Fruit fly (Drosophila melanogaster) whole organism, embryonic: Measurements from ENCODE around the gene CG43131.

Experiments used
- Ada2b ChIP-seq: fragments of 200-800 bp; sonication (Bioruptor generic); IDR thresholded peaks from 2 replicates; pipeline ENCODE4 v1.3.6; 2022; ENCODE audit warnings: missing biosample characterization, missing genetic modification characterization
- Adf1 ChIP-seq: fragments of 200-800 bp; sonication (Bioruptor generic); IDR thresholded peaks from 2 replicates; pipeline ENCODE4 v1.3.6; 2022; ENCODE audit warnings: missing biosample characterization, missing genetic modification characterization
- Bgb ChIP-seq: fragments of 200-800 bp; sonication (Bioruptor generic); IDR thresholded peaks from 2 replicates; pipeline ENCODE4 v1.3.6; 2022; ENCODE audit warnings: missing biosample characterization, missing genetic modification characterization; ENCODE audit not compliant: partially characterized antibody
- CG10147 ChIP-seq: fragments of 200-800 bp; sonication (Bioruptor generic); optimal IDR thresholded peaks from 2 replicates; lab custom pipeline; 2019; ENCODE audit warnings: missing biosample characterization, mild to moderate bottlenecking, missing genetic modification characterization, moderate library complexity
- CG10543 ChIP-seq: fragments of 200-800 bp; sonication (Bioruptor generic); optimal IDR thresholded peaks from 3 replicates; lab custom pipeline; 2017; ENCODE audit warnings: missing biosample characterization, mild to moderate bottlenecking, missing genetic modification characterization, moderate library complexity
- CG11560 ChIP-seq: fragments of 200-800 bp; sonication (Bioruptor generic); IDR thresholded peaks from 3 replicates; pipeline ENCODE4 v1.3.6; 2022; ENCODE audit warnings: missing biosample characterization, missing genetic modification characterization
- CG1233 ChIP-seq: fragments of 200-800 bp; sonication (Bioruptor generic); optimal IDR thresholded peaks from 4 replicates; lab custom pipeline; 2018; ENCODE audit warnings: missing biosample characterization, mild to moderate bottlenecking, missing genetic modification characterization
- CG12744 ChIP-seq: fragments of 200-800 bp; sonication (Bioruptor generic); optimal IDR thresholded peaks from 2 replicates; lab custom pipeline; 2016; ENCODE audit warnings: missing biosample characterization, missing genetic modification characterization
- CG12942 ChIP-seq: fragments of 200-800 bp; sonication (Bioruptor generic); optimal IDR thresholded peaks from 3 replicates; lab custom pipeline; 2016; ENCODE audit warnings: missing biosample characterization, missing genetic modification characterization
- CG13287 ChIP-seq: fragments of 200-800 bp; sonication (Bioruptor generic); IDR thresholded peaks from 2 replicates; pipeline ENCODE4 v1.3.6; 2022; ENCODE audit warnings: missing biosample characterization, missing genetic modification characterization; ENCODE audit not compliant: partially characterized antibody
- CG13296 ChIP-seq: fragments of 200-800 bp; sonication (Bioruptor generic); optimal IDR thresholded peaks from 3 replicates; lab custom pipeline; 2018; ENCODE audit warnings: missing biosample characterization, mild to moderate bottlenecking, missing genetic modification characterization
- CG14860 ChIP-seq: fragments of 200-800 bp; sonication (Bioruptor generic); IDR thresholded peaks from 3 replicates; pipeline ENCODE4 v1.3.6; 2022; ENCODE audit warnings: missing biosample characterization, missing genetic modification characterization; ENCODE audit not compliant: partially characterized antibody
- CG17186 ChIP-seq: fragments of 200-800 bp; sonication (Bioruptor generic); optimal IDR thresholded peaks from 3 replicates; lab custom pipeline; 2017; ENCODE audit warnings: missing biosample characterization, missing genetic modification reagents, missing genetic modification characterization
- CG17568 ChIP-seq: fragments of 200-800 bp; sonication (Bioruptor generic); optimal IDR thresholded peaks from 2 replicates; lab custom pipeline; 2018; ENCODE audit warnings: missing biosample characterization, mild to moderate bottlenecking, missing genetic modification characterization, moderate library complexity
- CG17912 ChIP-seq: fragments of 200-800 bp; sonication (Bioruptor generic); optimal IDR thresholded peaks from 2 replicates; lab custom pipeline; 2018; ENCODE audit warnings: missing biosample characterization, mild to moderate bottlenecking, missing genetic modification characterization
- CG18476 ChIP-seq: fragments of 200-800 bp; sonication (Bioruptor generic); optimal IDR thresholded peaks from 2 replicates; lab custom pipeline; 2016; ENCODE audit warnings: missing biosample characterization, mild to moderate bottlenecking, missing genetic modification characterization
- CG31441 ChIP-seq: fragments of 200-800 bp; sonication (Bioruptor generic); IDR thresholded peaks from 2 replicates; pipeline ENCODE4 v1.3.6; 2022; ENCODE audit warnings: missing biosample characterization, missing genetic modification characterization
- CG4617 ChIP-seq: fragments of 200-800 bp; sonication (Bioruptor generic); optimal IDR thresholded peaks from 3 replicates; lab custom pipeline; 2016; ENCODE audit warnings: missing biosample characterization, missing genetic modification characterization, borderline replicate concordance
- CG4707 ChIP-seq: fragments of 200-800 bp; sonication (Bioruptor generic); optimal IDR thresholded peaks from 2 replicates; lab custom pipeline; 2018; ENCODE audit warnings: missing biosample characterization, mild to moderate bottlenecking, missing genetic modification characterization, moderate library complexity
- CG7271 ChIP-seq: fragments of 200-800 bp; sonication (Bioruptor generic); optimal IDR thresholded peaks from 2 replicates; lab custom pipeline; 2018; ENCODE audit warnings: missing biosample characterization, mild to moderate bottlenecking, missing genetic modification characterization, moderate library complexity
- CG8478 ChIP-seq: fragments of >200 bp; optimal IDR thresholded peaks from 2 replicates; lab custom pipeline; 2018
- CG9932 ChIP-seq: fragments of 200-800 bp; sonication (Bioruptor generic); IDR thresholded peaks from 2 replicates; pipeline ENCODE4 v1.3.6; 2022; ENCODE audit warnings: missing biosample characterization, missing genetic modification characterization
- Dek ChIP-seq: fragments of 200-800 bp; sonication (Bioruptor generic); optimal IDR thresholded peaks from 3 replicates; lab custom pipeline; 2019; ENCODE audit warnings: missing biosample characterization, mild to moderate bottlenecking, missing genetic modification characterization, moderate library complexity
- GATAe ChIP-seq: fragments of 200-800 bp; sonication (Bioruptor generic); conservative IDR thresholded peaks from 2 replicates; pipeline ENCODE4 v1.3.6; 2022; ENCODE audit warnings: missing biosample characterization, missing genetic modification characterization
- HLH3B ChIP-seq: fragments of 200-800 bp; sonication (Bioruptor generic); IDR thresholded peaks from 2 replicates; pipeline ENCODE4 v1.3.6; 2022; ENCODE audit warnings: missing biosample characterization, missing genetic modification characterization
- HLH54F ChIP-seq: fragments of 200-800 bp; sonication (Bioruptor generic); optimal IDR thresholded peaks from 3 replicates; lab custom pipeline; 2016; ENCODE audit warnings: missing biosample characterization, missing genetic modification characterization
- HmgD ChIP-seq: fragments of 200-800 bp; sonication (Bioruptor generic); optimal IDR thresholded peaks from 3 replicates; lab custom pipeline; 2016; ENCODE audit warnings: missing biosample characterization, missing genetic modification characterization
- Hr51 ChIP-seq, 2 experiments: fragments of 200-800 bp; sonication (Bioruptor generic); optimal IDR thresholded peaks; 2 replicates in 1 of 2; 3 replicates in 1 of 2; lab custom pipeline; 2016 to 2018; ENCODE audit warnings: missing biosample characterization in 2 of 2, missing genetic modification characterization in 2 of 2, mild to moderate bottlenecking in 1 of 2, moderate library complexity in 1 of 2
- Jarid2 ChIP-seq: fragments of 200-800 bp; sonication (Bioruptor generic); optimal IDR thresholded peaks from 3 replicates; lab custom pipeline; 2017; ENCODE audit warnings: mild to moderate bottlenecking, missing biosample characterization, missing genetic modification reagents, missing genetic modification characterization
- Lpt ChIP-seq: fragments of >200 bp; optimal IDR thresholded peaks from 2 replicates; lab custom pipeline; 2018; ENCODE audit warnings: missing biosample characterization, missing genetic modification characterization
- NC2α ChIP-seq: fragments of 200-800 bp; sonication (Bioruptor generic); optimal IDR thresholded peaks from 2 replicates; lab custom pipeline; 2016; ENCODE audit warnings: missing biosample characterization, missing genetic modification characterization
- Nf-YA ChIP-seq: fragments of 200-800 bp; sonication (Bioruptor generic); IDR thresholded peaks from 2 replicates; pipeline ENCODE4 v1.3.6; 2022; ENCODE audit warnings: missing biosample characterization, missing genetic modification characterization
- Nf-YB ChIP-seq: fragments of 200-800 bp; sonication (Bioruptor generic); optimal IDR thresholded peaks from 3 replicates; lab custom pipeline; 2019; ENCODE audit warnings: missing biosample characterization, mild to moderate bottlenecking, missing genetic modification characterization, moderate library complexity
- Nf-YC ChIP-seq: fragments of 200-800 bp; optimal IDR thresholded peaks from 3 replicates; lab custom pipeline; 2019; ENCODE audit warnings: missing biosample characterization, mild to moderate bottlenecking, missing genetic modification characterization, moderate library complexity
- Oaz ChIP-seq: fragments of 200-800 bp; sonication (Bioruptor generic); IDR thresholded peaks from 2 replicates; pipeline ENCODE4 v1.3.6; 2022; ENCODE audit warnings: missing biosample characterization, missing genetic modification characterization
- Taf1 ChIP-seq: fragments of 200-800 bp; sonication (Bioruptor generic); IDR thresholded peaks from 2 replicates; pipeline ENCODE4 v1.3.6; 2022; ENCODE audit warnings: missing biosample characterization, missing genetic modification characterization
- ash1 ChIP-seq: fragments of 200-800 bp; sonication (Bioruptor generic); optimal IDR thresholded peaks from 2 replicates; lab custom pipeline; 2018; ENCODE audit warnings: missing biosample characterization, mild to moderate bottlenecking, missing genetic modification characterization
- bcd ChIP-seq: fragments of 200-800 bp; sonication (Bioruptor generic); optimal IDR thresholded peaks from 2 replicates; lab custom pipeline; 2017; ENCODE audit warnings: missing biosample characterization, mild to moderate bottlenecking, missing genetic modification characterization
- corto ChIP-seq: fragments of 200-800 bp; sonication (Bioruptor generic); optimal IDR thresholded peaks from 2 replicates; lab custom pipeline; 2016; ENCODE audit warnings: missing biosample characterization, mild to moderate bottlenecking, missing genetic modification characterization, moderate library complexity
- crol ChIP-seq: fragments of 200-800 bp; sonication (Bioruptor generic); IDR thresholded peaks from 2 replicates; pipeline ENCODE4 v1.3.6; 2022; ENCODE audit warnings: missing biosample characterization, missing genetic modification characterization
- da ChIP-seq: fragments of 200-800 bp; sonication (Bioruptor generic); optimal IDR thresholded peaks from 2 replicates; lab custom pipeline; 2016; ENCODE audit warnings: missing biosample characterization, missing genetic modification characterization
- danr ChIP-seq: fragments of 200-800 bp; sonication (Bioruptor generic); IDR thresholded peaks from 2 replicates; pipeline ENCODE4 v1.3.6; 2022; ENCODE audit warnings: missing biosample characterization, missing genetic modification characterization
- dati ChIP-seq: fragments of 200-800 bp; sonication (Bioruptor generic); IDR thresholded peaks from 2 replicates; pipeline ENCODE4 v1.3.6; 2022; ENCODE audit warnings: missing biosample characterization, missing genetic modification characterization
- disco-r ChIP-seq: fragments of 200-800 bp; sonication (Bioruptor generic); optimal IDR thresholded peaks from 2 replicates; lab custom pipeline; 2016; ENCODE audit warnings: missing biosample characterization, missing genetic modification characterization
- eve ChIP-seq, 2 experiments: fragments of >200 bp; optimal IDR thresholded peaks; 2 replicates each; lab custom pipeline; 2017; ENCODE audit warnings: missing biosample characterization in 2 of 2, missing genetic modification characterization in 2 of 2
- gro ChIP-seq: fragments of 200-800 bp; sonication (Bioruptor generic); optimal IDR thresholded peaks from 2 replicates; lab custom pipeline; 2016; ENCODE audit warnings: missing biosample characterization, missing genetic modification characterization
- hbn ChIP-seq: fragments of 200-800 bp; sonication (Bioruptor generic); IDR thresholded peaks from 2 replicates; pipeline ENCODE4 v1.3.6; 2022; ENCODE audit warnings: missing biosample characterization, missing genetic modification characterization; ENCODE audit not compliant: partially characterized antibody
- otp ChIP-seq: fragments of 200-800 bp; sonication (Bioruptor generic); IDR thresholded peaks from 3 replicates; pipeline ENCODE4, ENCODE4 v1.3.6; 2022; ENCODE audit warnings: missing biosample characterization, missing genetic modification characterization
- repo ChIP-seq: fragments of 200-800 bp; sonication (Bioruptor generic); optimal IDR thresholded peaks from 2 replicates; lab custom pipeline; 2016; ENCODE audit warnings: missing biosample characterization, missing genetic modification characterization
- twi ChIP-seq: fragments of 200-800 bp; optimal IDR thresholded peaks from 2 replicates; lab custom pipeline; 2019; ENCODE audit warnings: missing biosample characterization, mild to moderate bottlenecking, missing genetic modification characterization, moderate library complexity
- wor ChIP-seq: fragments of 200-800 bp; sonication (Bioruptor generic); IDR thresholded peaks from 2 replicates; pipeline ENCODE4 v1.3.6; 2022; ENCODE audit warnings: missing biosample characterization, missing genetic modification characterization

Gene CG43131

DNA sequence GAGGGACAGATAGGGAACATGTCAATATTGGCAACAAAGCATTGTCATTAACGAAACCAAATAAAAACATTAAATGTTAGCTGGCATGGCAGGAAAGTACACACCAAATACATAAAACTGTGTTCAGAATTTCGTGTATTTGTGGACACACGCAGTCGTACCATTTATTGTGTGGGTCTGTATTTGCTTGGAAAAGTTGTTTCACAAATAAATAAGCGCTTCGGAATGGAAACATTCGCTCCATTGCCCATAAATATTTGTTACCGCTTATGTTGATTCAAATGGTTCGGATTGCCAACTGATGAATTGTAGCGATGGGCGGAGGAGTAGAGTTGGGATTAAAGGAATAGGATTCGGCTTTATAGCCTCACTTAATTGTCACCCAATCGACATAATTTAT, 944 bp downstream of the CG43131 start (continued):
- TF ChIP-seq Adf1 (no peak), CG10543 (GFP tag; lab: Kevin White, UChicago) (peak; percentile 93), Bgb (GFP tag; lab: Robert Waterston, UW) (no peak), CG17186 (GFP tag; lab: Kevin White, UChicago) (peak; percentile 83), CG18476 (GFP tag; lab: Kevin White, UChicago) (peak; percentile 72), HLH3B (peak; percentile 65; the same call in 1 of the 2 replicates), CG14860 (GFP tag; lab: Robert Waterston, UW) (no peak), corto (GFP tag; lab: Kevin White, UChicago) (no peak), CG31441 (GFP tag; lab: Robert Waterston, UW) (peak; percentile 85), bcd (GFP tag; lab: Kevin White, UChicago) (peak; percentile 81), gro (GFP tag; lab: Kevin White, UChicago) (peak; percentile 92), twi (tag; lab: Kevin White, UChicago) (peak; percentile 81), HmgD (peak; percentile 20), CG13287 (GFP tag; lab: Robert Waterston, UW) (no peak), CG13296 (peak; percentile 84), CG12744 (GFP tag; lab: Kevin White, UChicago) (peak; percentile 89), CG4617 (GFP tag; lab: Kevin White, UChicago) (peak; percentile 41), CG9932 (GFP tag; lab: Robert Waterston, UW) (no peak; the same call in 1 of the 2 replicates), otp (GFP tag; lab: Robert Waterston, UW) (peak; percentile 87), repo (peak; percentile 72), NC2α (GFP tag; lab: Kevin White, UChicago) (peak; percentile 85), Nf-YB (peak; percentile 79), CG8478 (lab: Kevin White, UChicago) (no peak), Nf-YC (tag; lab: Kevin White, UChicago) (peak; percentile 32), Taf1 (no peak), CG17568 (GFP tag; lab: Kevin White, UChicago) (peak; percentile 96), CG17912 (peak; percentile 45), CG12942 (peak; percentile 72), Nf-YA (GFP tag; lab: Robert Waterston, UW) (peak; percentile 50), ash1 (peak; percentile 72), Lpt (GFP tag; lab: Kevin White, UChicago) (no peak), Ada2b (GFP tag; lab: Robert Waterston, UW) (no peak; the same call in 1 of the 2 replicates), CG4707 (GFP tag; lab: Kevin White, UChicago) (peak; percentile 86), HLH54F (GFP tag; lab: Kevin White, UChicago) (peak; percentile 62), GATAe (GFP tag; lab: Robert Waterston, UW) (0 out of 2 replicates have a peak, but pooled peaks have one; percentile 22), danr (no peak), Hr51 (GFP tag; optimal IDR thresholded peaks at IDR 0.05; lab: Kevin White, UChicago) (peak; percentile 33 to 85), CG10147 (GFP tag; lab: Kevin White, UChicago) (peak; percentile 89), CG11560 (tag; lab: Robert Waterston, UW) (no peak), CG1233 (GFP tag; lab: Kevin White, UChicago) (peak; percentile 91), dati (GFP tag; lab: Robert Waterston, UW) (no peak), da (peak; percentile 67), Dek (tag; lab: Kevin White, UChicago) (peak; percentile 84), disco-r (GFP tag; lab: Kevin White, UChicago) (peak; percentile 71), hbn (no peak), Oaz (no peak), CG7271 (peak; percentile 91), eve (GFP tag; optimal IDR thresholded peaks at IDR 0.05; lab: Kevin White, UChicago) (peak in 1 of 2 experiments; percentile 87), wor (GFP tag; lab: Robert Waterston, UW) (no peak), Jarid2 (GFP tag; lab: Kevin White, UChicago) (peak; percentile 76), crol (GFP tag; lab: Robert Waterston, UW) (no peak)
